Worm (Caenorhabditis elegans) whole organism, L2 larva: ENCODE data around the gene unc-18.

Experiments
- ZK546.5 ChIP-seq: sonication (generic microtip); optimal IDR thresholded peaks from 2 replicates; lab custom pipeline; 2017; ENCODE audit warnings: missing biosample characterization, missing genetic modification characterization
- snpc-4 ChIP-seq: fragments of 150-350 bp; optimal IDR thresholded peaks from 2 replicates; lab custom pipeline; 2014; ENCODE audit warnings: missing biosample characterization, missing genetic modification characterization
- unc-39 ChIP-seq: fragments of 150-350 bp; optimal IDR thresholded peaks from 2 replicates; lab custom pipeline; 2014; ENCODE audit warnings: missing biosample characterization, missing genetic modification characterization

ce11 chrX:7662532-7662931 lies 20.2 kb upstream of the unc-18 start:
- TF ChIP-seq ZK546.5 (tag; lab: Kevin White, UChicago): no peak
- no peak for TF ChIP-seq unc-39 (tag; lab: Kevin White, UChicago)
- no peak for TF ChIP-seq snpc-4 (tag; lab: Kevin White, UChicago)
